Fruit fly (Drosophila melanogaster) Kc167 (cell line): ENCODE data around the gene CG13930.

Experiments used
- Myc ChIP-seq: fragments of >200 bp; optimal IDR thresholded peaks from 2 replicates; lab custom pipeline; 2017; ENCODE audit warnings: missing external identifiers
- Sin3A ChIP-seq: fragments of >200 bp; optimal IDR thresholded peaks from 2 replicates; lab custom pipeline; 2018; ENCODE audit warnings: missing external identifiers
- h ChIP-seq: fragments of >200 bp; optimal IDR thresholded peaks from 3 replicates; lab custom pipeline; 2018; ENCODE audit warnings: missing external identifiers
- insv ChIP-seq: fragments of >200 bp; optimal IDR thresholded peaks from 3 replicates; lab custom pipeline; 2018; ENCODE audit warnings: missing external identifiers
- psq ChIP-seq: fragments of >200 bp; optimal IDR thresholded peaks from 2 replicates; lab custom pipeline; 2017; ENCODE audit warnings: missing external identifiers
- ttk ChIP-seq: sonication (Bioruptor generic); optimal IDR thresholded peaks from 2 replicates; lab custom pipeline; 2017; ENCODE audit warnings: missing external identifiers

DNA sequence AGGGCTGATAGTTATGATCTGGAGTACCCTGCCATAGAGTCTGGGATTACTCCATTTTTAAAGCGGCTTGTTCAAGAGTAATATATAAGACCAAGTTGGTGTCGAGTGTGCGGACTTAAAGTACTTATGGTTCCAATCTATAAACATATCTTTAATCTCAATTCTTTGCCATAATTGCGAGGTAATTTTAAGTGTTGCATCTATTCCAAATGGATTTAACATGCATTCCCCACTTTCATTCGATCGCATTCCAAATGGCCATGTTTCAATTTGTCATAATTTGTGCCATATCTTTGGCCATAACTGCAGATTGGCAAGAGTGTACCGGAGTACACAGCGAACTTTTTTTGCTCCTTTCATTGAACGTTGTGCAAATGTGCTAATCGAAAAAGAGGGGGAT, 38.7 kb upstream of the CG13930 start:
- TF ChIP-seq Sin3A (lab: Kevin White, UChicago) (no peak), Myc (lab: Kevin White, UChicago) (no peak), insv (no peak), psq (lab: Kevin White, UChicago) (no peak), ttk (no peak), h (no peak)
